Fruit fly (Drosophila melanogaster) whole organism, embryonic: ENCODE results near the gene CG13609.

Source experiments
- Bdp1 ChIP-seq: fragments of 200-800 bp; sonication (Bioruptor generic); optimal IDR thresholded peaks from 3 replicates; lab custom pipeline; 2016; ENCODE audit warnings: missing biosample characterization, missing genetic modification characterization
- C15 ChIP-seq: fragments of 200-800 bp; sonication (Bioruptor generic); IDR thresholded peaks from 3 replicates; pipeline ENCODE4 v1.3.6; 2022; ENCODE audit warnings: missing biosample characterization, missing genetic modification characterization
- CG10209 ChIP-seq: fragments of 200-800 bp; sonication (Bioruptor generic); optimal IDR thresholded peaks from 3 replicates; lab custom pipeline; 2017; ENCODE audit warnings: missing biosample characterization, mild to moderate bottlenecking, missing genetic modification characterization, missing genetic modification reagents
- CG10274 ChIP-seq: fragments of 200-800 bp; sonication (Bioruptor generic); optimal IDR thresholded peaks from 3 replicates; lab custom pipeline; 2017; ENCODE audit warnings: missing biosample characterization, mild to moderate bottlenecking, missing genetic modification characterization
- CG12071 ChIP-seq: fragments of 200-800 bp; sonication (Bioruptor generic); optimal IDR thresholded peaks from 3 replicates; lab custom pipeline; 2018; ENCODE audit warnings: missing biosample characterization, mild to moderate bottlenecking, missing genetic modification characterization
- CG12659 ChIP-seq: fragments of 200-800 bp; sonication (Bioruptor generic); optimal IDR thresholded peaks from 3 replicates; lab custom pipeline; 2017; ENCODE audit warnings: mild to moderate bottlenecking, missing biosample characterization, missing genetic modification reagents, missing genetic modification characterization
- CG12744 ChIP-seq: fragments of 200-800 bp; sonication (Bioruptor generic); optimal IDR thresholded peaks from 2 replicates; lab custom pipeline; 2016; ENCODE audit warnings: missing biosample characterization, missing genetic modification characterization
- CG13123 ChIP-seq: fragments of 200-800 bp; sonication (Bioruptor generic); optimal IDR thresholded peaks from 2 replicates; lab custom pipeline; 2016; ENCODE audit warnings: missing biosample characterization, missing genetic modification characterization
- CG15601 ChIP-seq: fragments of 200-800 bp; sonication (Bioruptor generic); optimal IDR thresholded peaks from 3 replicates; lab custom pipeline; 2019; ENCODE audit warnings: missing biosample characterization, mild to moderate bottlenecking, missing genetic modification characterization, moderate library complexity
- CG16863 ChIP-seq: fragments of 200-800 bp; sonication (Bioruptor generic); optimal IDR thresholded peaks from 3 replicates; lab custom pipeline; 2016; ENCODE audit warnings: missing biosample characterization, missing genetic modification characterization
- CG18764 ChIP-seq: fragments of 200-800 bp; sonication (Bioruptor generic); optimal IDR thresholded peaks from 3 replicates; lab custom pipeline; 2016; ENCODE audit warnings: missing biosample characterization, missing genetic modification characterization
- CG2129 ChIP-seq: fragments of 200-800 bp; sonication (Bioruptor generic); IDR thresholded peaks from 2 replicates; pipeline ENCODE4 v1.3.6; 2022; ENCODE audit warnings: missing biosample characterization, missing genetic modification characterization; ENCODE audit not compliant: partially characterized antibody
- CG3065 ChIP-seq: fragments of 200-800 bp; sonication (Bioruptor generic); optimal IDR thresholded peaks from 2 replicates; lab custom pipeline; 2016; ENCODE audit warnings: missing biosample characterization, missing genetic modification characterization
- CG31224 ChIP-seq: fragments of 200-800 bp; sonication (Bioruptor generic); IDR thresholded peaks from 2 replicates; pipeline ENCODE4 v1.3.6; 2022; ENCODE audit warnings: missing biosample characterization, missing genetic modification characterization
- CG31365 ChIP-seq: fragments of 200-800 bp; sonication (Bioruptor generic); optimal IDR thresholded peaks from 2 replicates; lab custom pipeline; 2018; ENCODE audit warnings: missing biosample characterization, mild to moderate bottlenecking, missing genetic modification characterization
- CG31441 ChIP-seq: fragments of 200-800 bp; sonication (Bioruptor generic); IDR thresholded peaks from 2 replicates; pipeline ENCODE4 v1.3.6; 2022; ENCODE audit warnings: missing biosample characterization, missing genetic modification characterization
- CG4282 ChIP-seq: fragments of 200-800 bp; sonication (Bioruptor generic); optimal IDR thresholded peaks from 2 replicates; lab custom pipeline; 2016; ENCODE audit warnings: missing biosample characterization, missing genetic modification characterization
- CG4820 ChIP-seq: fragments of 200-800 bp; sonication (Bioruptor generic); optimal IDR thresholded peaks from 3 replicates; lab custom pipeline; 2016; ENCODE audit warnings: missing biosample characterization, missing genetic modification characterization
- CG6765 ChIP-seq: fragments of 200-800 bp; sonication (Bioruptor generic); optimal IDR thresholded peaks from 3 replicates; lab custom pipeline; 2017; ENCODE audit warnings: missing biosample characterization, mild to moderate bottlenecking, missing genetic modification characterization
- CG7357 ChIP-seq: fragments of 200-800 bp; sonication (Bioruptor generic); IDR thresholded peaks from 3 replicates; pipeline ENCODE4 v1.3.6; 2022; ENCODE audit warnings: missing biosample characterization, missing genetic modification characterization
- CG7987 ChIP-seq: fragments of 200-800 bp; sonication (Bioruptor generic); optimal IDR thresholded peaks from 2 replicates; lab custom pipeline; 2018; ENCODE audit warnings: missing biosample characterization, mild to moderate bottlenecking, missing genetic modification characterization, moderate library complexity
- CG8281 ChIP-seq: fragments of 200-800 bp; sonication (Bioruptor generic); optimal IDR thresholded peaks from 2 replicates; lab custom pipeline; 2018; ENCODE audit warnings: missing biosample characterization, mild to moderate bottlenecking, missing genetic modification characterization, moderate library complexity
- CG8944 ChIP-seq: fragments of 200-800 bp; sonication (Bioruptor generic); optimal IDR thresholded peaks from 3 replicates; lab custom pipeline; 2016; ENCODE audit warnings: missing biosample characterization, missing genetic modification characterization
- CHES-1-like ChIP-seq: fragments of 200-800 bp; sonication (Bioruptor generic); optimal IDR thresholded peaks from 2 replicates; lab custom pipeline; 2016; ENCODE audit warnings: missing biosample characterization, missing genetic modification characterization
- Dll ChIP-seq: fragments of 200-800 bp; sonication (Bioruptor generic); IDR thresholded peaks from 4 replicates; pipeline ENCODE4 v1.3.6; 2022; ENCODE audit warnings: missing biosample characterization, missing genetic modification characterization; ENCODE audit not compliant: partially characterized antibody
- Drgx ChIP-seq: fragments of 200-800 bp; sonication (Bioruptor generic); IDR thresholded peaks from 2 replicates; pipeline ENCODE4 v1.3.6; 2022; ENCODE audit warnings: missing biosample characterization, missing genetic modification characterization
- Fer3 ChIP-seq: fragments of 200-800 bp; sonication (Bioruptor generic); optimal IDR thresholded peaks from 2 replicates; lab custom pipeline; 2018; ENCODE audit warnings: missing biosample characterization, mild to moderate bottlenecking, missing genetic modification characterization, moderate library complexity
- GATAe ChIP-seq: fragments of 200-800 bp; sonication (Bioruptor generic); conservative IDR thresholded peaks from 2 replicates; pipeline ENCODE4 v1.3.6; 2022; ENCODE audit warnings: missing biosample characterization, missing genetic modification characterization
- Gug ChIP-seq: fragments of 200-800 bp; sonication (Bioruptor generic); IDR thresholded peaks from 4 replicates; pipeline ENCODE4 v1.3.6; 2022; ENCODE audit warnings: missing biosample characterization, missing genetic modification characterization
- Hey ChIP-seq: fragments of 200-800 bp; sonication (Bioruptor generic); optimal IDR thresholded peaks from 3 replicates; lab custom pipeline; 2018; ENCODE audit warnings: missing biosample characterization, mild to moderate bottlenecking, missing genetic modification characterization
- Hmx ChIP-seq: fragments of 200-800 bp; sonication (Bioruptor generic); optimal IDR thresholded peaks from 2 replicates; lab custom pipeline; 2016; ENCODE audit warnings: missing biosample characterization, missing genetic modification characterization
- MTF-1 ChIP-seq: fragments of 200-800 bp; sonication (Bioruptor generic); optimal IDR thresholded peaks from 2 replicates; lab custom pipeline; 2018; ENCODE audit warnings: missing biosample characterization, mild to moderate bottlenecking, missing genetic modification characterization, borderline replicate concordance
- Med ChIP-seq: fragments of 200-800 bp; sonication (Bioruptor generic); peaks from one replicate; lab custom pipeline; 2016; ENCODE audit warnings: missing biosample characterization, missing genetic modification characterization, mild to moderate bottlenecking, inconsistent platforms, moderate library complexity
- Meics ChIP-seq: fragments of 200-800 bp; sonication (Bioruptor generic); optimal IDR thresholded peaks from 2 replicates; lab custom pipeline; 2017; ENCODE audit warnings: missing biosample characterization, mild to moderate bottlenecking, missing genetic modification characterization
- NFAT ChIP-seq: fragments of 200-800 bp; sonication (Bioruptor generic); IDR thresholded peaks from 2 replicates; pipeline ENCODE4 v1.3.6; 2022; ENCODE audit warnings: missing biosample characterization, missing genetic modification characterization
- Usf ChIP-seq: fragments of 200-800 bp; sonication (Bioruptor generic); optimal IDR thresholded peaks from 2 replicates; lab custom pipeline; 2017; ENCODE audit warnings: missing genotype, missing biosample characterization, missing genetic modification characterization
- ac ChIP-seq: fragments of 200-800 bp; sonication (Bioruptor generic); optimal IDR thresholded peaks from 3 replicates; lab custom pipeline; 2017; ENCODE audit warnings: missing biosample characterization, mild to moderate bottlenecking, missing genetic modification characterization
- btn ChIP-seq: fragments of 200-800 bp; sonication (Bioruptor generic); optimal IDR thresholded peaks from 2 replicates; lab custom pipeline; 2016; ENCODE audit warnings: missing biosample characterization, missing genetic modification characterization
- crp ChIP-seq, 2 experiments: fragments of 200-800 bp; sonication (Bioruptor generic); optimal IDR thresholded peaks; 2 replicates in 1 of 2; 3 replicates in 1 of 2; lab custom pipeline; 2017; ENCODE audit warnings: missing biosample characterization in 2 of 2, missing genetic modification characterization in 2 of 2, mild to moderate bottlenecking in 1 of 2, moderate library complexity in 1 of 2
- esg ChIP-seq: fragments of 200-800 bp; sonication (Bioruptor generic); conservative IDR thresholded peaks from 2 replicates; pipeline ENCODE4 v1.3.6; 2022; ENCODE audit warnings: missing biosample characterization, missing genetic modification characterization
- lola ChIP-seq, 3 experiments: fragments of >200 bp in 2 of 3; fragments of 200-800 bp in 1 of 3; sonication (Bioruptor generic) in 1 of 3; optimal IDR thresholded peaks; 2 replicates each; lab custom pipeline; 2017 to 2019; ENCODE audit warnings: missing biosample characterization in 3 of 3, missing genetic modification characterization in 3 of 3, mild to moderate bottlenecking in 1 of 3, moderate library complexity in 1 of 3
- org-1 ChIP-seq: fragments of 200-800 bp; sonication (Bioruptor generic); optimal IDR thresholded peaks from 2 replicates; lab custom pipeline; 2017; ENCODE audit warnings: missing biosample characterization, missing genetic modification characterization
- pzg ChIP-seq: fragments of 200-800 bp; sonication (Bioruptor generic); optimal IDR thresholded peaks from 3 replicates; lab custom pipeline; 2018; ENCODE audit warnings: missing biosample characterization, mild to moderate bottlenecking, missing genetic modification characterization, moderate library complexity
- sens-2 ChIP-seq: fragments of 200-800 bp; sonication (Bioruptor generic); IDR thresholded peaks from 2 replicates; pipeline ENCODE4 v1.3.6; 2022; ENCODE audit warnings: missing biosample characterization, missing genetic modification characterization
- sima ChIP-seq: fragments of 200-800 bp; sonication (Bioruptor generic); optimal IDR thresholded peaks from 2 replicates; lab custom pipeline; 2016; ENCODE audit warnings: missing biosample characterization, missing genetic modification characterization
- sqz ChIP-seq: fragments of 200-800 bp; sonication (Bioruptor generic); optimal IDR thresholded peaks from 3 replicates; lab custom pipeline; 2018; ENCODE audit warnings: missing biosample characterization, mild to moderate bottlenecking, missing genetic modification characterization
- wdn ChIP-seq: fragments of 200-800 bp; sonication (Bioruptor generic); IDR thresholded peaks from 2 replicates; pipeline ENCODE4 v1.3.6; 2022; ENCODE audit warnings: missing biosample characterization, missing genetic modification characterization
- wor ChIP-seq: fragments of 200-800 bp; sonication (Bioruptor generic); IDR thresholded peaks from 2 replicates; pipeline ENCODE4 v1.3.6; 2022; ENCODE audit warnings: missing biosample characterization, missing genetic modification characterization

The CG13609 gene

DNA sequence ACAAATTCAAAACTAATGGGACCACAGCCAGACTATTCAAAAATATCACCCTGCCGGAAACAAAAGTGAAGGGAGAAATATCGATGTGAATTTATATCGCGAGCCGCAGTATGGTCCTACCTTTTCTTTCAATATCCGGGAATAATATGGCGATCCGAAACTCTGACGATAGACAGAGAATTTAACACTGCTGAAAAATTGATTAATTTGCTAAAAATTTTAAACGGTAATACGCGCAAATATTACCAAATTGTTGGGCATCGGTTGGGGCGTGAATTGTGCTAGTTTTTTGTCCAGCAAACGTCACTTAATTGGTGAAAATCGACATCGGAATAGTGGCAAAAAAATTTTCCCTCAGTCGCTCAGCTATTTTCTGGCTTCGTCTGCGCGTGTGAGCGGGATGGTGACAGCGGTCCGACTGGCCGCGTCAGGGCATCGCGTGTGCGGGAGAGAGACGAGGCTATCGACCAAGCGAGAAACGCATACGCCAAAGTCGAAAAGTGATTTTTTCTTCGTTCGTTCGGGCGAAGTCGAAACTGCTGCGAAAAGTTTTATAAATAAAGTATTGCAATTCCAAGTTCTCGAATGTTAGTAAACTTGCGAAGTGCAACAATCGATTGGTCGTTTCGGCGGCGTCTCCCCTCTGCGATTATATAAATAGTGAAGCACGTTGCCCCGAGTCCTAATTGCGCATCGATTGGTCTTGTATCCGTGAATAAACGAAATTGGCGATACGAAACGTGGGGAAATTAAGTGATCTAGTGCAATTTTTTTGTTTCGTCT, 3.8 kb downstream of the CG13609 start, which contains the start of gene mask (continued):
- TF ChIP-seq GATAe (GFP tag; lab: Robert Waterston, UW) (no peak; the same call in 1 of the 2 replicates), CG10209 (peak; percentile 74), esg (no peak), CG7987 (peak; percentile 93), Bdp1 (GFP tag; lab: Kevin White, UChicago) (peak; percentile 77), wdn (GFP tag; lab: Robert Waterston, UW) (peak; percentile 75), Fer3 (peak; percentile 78), Meics (GFP tag; lab: Kevin White, UChicago) (peak; percentile 85), CG8281 (tag; lab: Kevin White, UChicago) (no peak), Gug (peak; percentile 62; the same call in 3 of the 4 replicates), lola (GFP tag; optimal IDR thresholded peaks at IDR 0.05; lab: Kevin White, UChicago) (peak in 1 of 3 experiments; percentile 5), CG31224 (peak; percentile 67), sqz (peak; percentile 78), CG8944 (GFP tag; lab: Kevin White, UChicago) (peak; percentile 28), CG3065 (GFP tag; lab: Kevin White, UChicago) (peak; percentile 71), ac (peak; percentile 55), Hey (tag; lab: Kevin White, UChicago) (peak; percentile 83), CG12071 (GFP tag; lab: Kevin White, UChicago) (peak; percentile 82), NFAT (peak; percentile 93), CG6765 (GFP tag; lab: Kevin White, UChicago) (peak; percentile 87), CG13123 (peak; percentile 50), org-1 (peak; percentile 59), pzg (GFP tag; lab: Kevin White, UChicago) (peak; percentile 61), CG4282 (peak; percentile 36), CG31441 (GFP tag; lab: Robert Waterston, UW) (peak; percentile 68), CG16863 (GFP tag; lab: Kevin White, UChicago) (peak; percentile 73), CG7357 (no peak), crp (GFP tag; optimal IDR thresholded peaks at IDR 0.05; lab: Kevin White, UChicago) (peak in 1 of 2 experiments; percentile 47), Med (GFP tag; lab: Kevin White, UChicago) (peak; percentile 98), CG4820 (GFP tag; lab: Kevin White, UChicago) (peak; percentile 47), CG12659 (peak; percentile 89), wor (no peak), MTF-1 (GFP tag; lab: Kevin White, UChicago) (peak; percentile 87), btn (peak; percentile 51), CG12744 (GFP tag; lab: Kevin White, UChicago) (peak; percentile 72), CG18764 (GFP tag; lab: Kevin White, UChicago) (peak; percentile 57), CG10274 (peak; percentile 33), sima (GFP tag; lab: Kevin White, UChicago) (peak; percentile 69), Hmx (GFP tag; lab: Kevin White, UChicago) (peak; percentile 27), CG31365 (tag; lab: Kevin White, UChicago) (no peak), CHES-1-like (GFP tag; lab: Kevin White, UChicago) (peak; percentile 73), Usf (peak; percentile 74), CG2129 (GFP tag; lab: Robert Waterston, UW) (no peak), Drgx (GFP tag; lab: Robert Waterston, UW) (no peak), CG15601 (tag; lab: Kevin White, UChicago) (peak; percentile 70), sens-2 (GFP tag; lab: Robert Waterston, UW) (peak; percentile 86), Dll (GFP tag; lab: Robert Waterston, UW) (0 out of 4 replicates have a peak, but pooled peaks have one; percentile 6), C15 (GFP tag; lab: Robert Waterston, UW) (peak; percentile 48; the same call in 1 of the 3 replicates)
